Worm (Caenorhabditis elegans) whole organism, young adult: ENCODE results near the gene F27C8.3.

ENCODE experiments used
- B0261.1 ChIP-seq: sonication (generic microtip); optimal IDR thresholded peaks from 2 replicates; lab custom pipeline; 2016; ENCODE audit warnings: mild to moderate bottlenecking, missing genetic modification characterization, moderate library complexity, missing compliant biosample characterization
- K12H6.12 ChIP-seq: fragments of 200-800 bp; sonication (Bioruptor generic); optimal IDR thresholded peaks from 2 replicates; lab custom pipeline; 2018; ENCODE audit warnings: mild to moderate bottlenecking, missing genetic modification characterization, missing compliant biosample characterization
- aptf-3 ChIP-seq: fragments of 200-800 bp; sonication (Bioruptor generic); IDR thresholded peaks from 2 replicates; pipeline ENCODE4 v1.3.6; 2022; ENCODE audit warnings: missing genetic modification characterization, missing compliant biosample characterization
- ceh-79 ChIP-seq: sonication (generic microtip); optimal IDR thresholded peaks from 2 replicates; lab custom pipeline; 2017; ENCODE audit warnings: mild to moderate bottlenecking, missing genetic modification characterization, missing compliant biosample characterization
- dpff-1 ChIP-seq: sonication (generic microtip); optimal IDR thresholded peaks from 2 replicates; lab custom pipeline; 2017; ENCODE audit warnings: mild to moderate bottlenecking, missing genetic modification characterization, missing compliant biosample characterization
- dpl-1 ChIP-seq: fragments of 150-350 bp; optimal IDR thresholded peaks from 2 replicates; lab custom pipeline; 2014; ENCODE audit warnings: missing biosample characterization, missing genetic modification reagents, missing genetic modification characterization

DNA sequence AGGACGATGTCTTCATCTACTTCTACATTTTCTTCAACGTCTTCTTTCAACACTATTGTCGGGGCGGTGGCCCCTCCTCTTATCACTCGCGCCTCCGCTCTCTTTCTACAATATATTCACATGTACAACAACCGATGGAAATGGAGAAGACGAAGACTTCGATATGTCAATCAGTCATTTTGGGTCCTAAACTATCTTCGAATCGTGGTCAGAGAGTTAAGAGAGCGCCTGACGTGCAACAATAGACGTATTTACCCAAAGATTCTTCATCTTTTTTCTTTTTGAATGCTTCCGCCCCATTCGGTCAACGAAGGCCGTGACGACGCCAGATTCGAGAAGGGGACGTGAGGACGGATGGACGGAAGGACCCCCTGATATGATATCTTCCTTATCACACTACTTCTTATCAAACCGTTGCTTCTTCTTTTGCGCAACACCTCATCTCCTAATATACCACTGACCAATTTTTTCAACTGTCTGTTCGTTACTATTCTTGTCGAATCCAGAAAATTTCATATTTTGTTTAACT, 37.4 kb upstream of the F27C8.3 start:
- TF ChIP-seq K12H6.12 (tag; lab: Kevin White, UChicago), result no peak
- TF ChIP-seq dpl-1 (GFP tag; lab: Kevin White, UChicago), result no peak
- no peak for TF ChIP-seq dpff-1
- TF ChIP-seq B0261.1 (tag; lab: Kevin White, UChicago), result no peak
- no peak for TF ChIP-seq aptf-3 (GFP tag; lab: Robert Waterston, UW)
- no peak for TF ChIP-seq ceh-79 (tag; lab: Kevin White, UChicago)
